Worm (Caenorhabditis elegans) whole organism, L3 larva: ENCODE data around the gene wdfy-2.

Source experiments
- ceh-82 ChIP-seq: fragments of 150-350 bp; optimal IDR thresholded peaks from 2 replicates; lab custom pipeline; 2014; ENCODE audit warnings: missing biosample characterization, missing genetic modification characterization
- ceh-9 ChIP-seq: sonication (generic microtip); optimal IDR thresholded peaks from 2 replicates; lab custom pipeline; 2018; ENCODE audit warnings: missing biosample characterization, missing genetic modification characterization
- egl-27 ChIP-seq: sonication (generic microtip); optimal IDR thresholded peaks from 4 replicates; lab custom pipeline; 2017; ENCODE audit warnings: missing biosample characterization, missing genetic modification reagents, missing genetic modification characterization
- fos-1 ChIP-seq: fragments of 150-350 bp; optimal IDR thresholded peaks from 2 replicates; lab custom pipeline; 2014; ENCODE audit warnings: missing biosample characterization, missing genetic modification characterization
- lin-15B ChIP-seq: fragments of 150-350 bp; optimal IDR thresholded peaks from 2 replicates; lab custom pipeline; 2014; ENCODE audit warnings: missing biosample characterization, missing genetic modification characterization
- lin-39 ChIP-seq: fragments of 150-350 bp; optimal IDR thresholded peaks from 2 replicates; lab custom pipeline; 2018; ENCODE audit warnings: missing biosample characterization, missing genetic modification reagents, missing genetic modification characterization
- nhr-11 ChIP-seq: fragments of 150-350 bp; optimal IDR thresholded peaks from 2 replicates; lab custom pipeline; 2014; ENCODE audit warnings: missing biosample characterization, missing genetic modification characterization
- nhr-23 ChIP-seq: fragments of 150-350 bp; optimal IDR thresholded peaks from 2 replicates; lab custom pipeline; 2014; ENCODE audit warnings: missing biosample characterization, missing genetic modification reagents, missing genetic modification characterization
- nhr-237 ChIP-seq: fragments of 150-350 bp; optimal IDR thresholded peaks from 2 replicates; lab custom pipeline; 2014; ENCODE audit warnings: missing biosample characterization, missing genetic modification characterization
- nhr-28 ChIP-seq: fragments of 150-350 bp; optimal IDR thresholded peaks from 2 replicates; lab custom pipeline; 2014; ENCODE audit warnings: missing biosample characterization, missing genetic modification characterization
- pha-4 ChIP-seq: fragments of 150-350 bp; optimal IDR thresholded peaks from 2 replicates; lab custom pipeline; 2014; ENCODE audit warnings: missing biosample characterization, missing genetic modification reagents, missing genetic modification characterization
- tbx-2 ChIP-seq: sonication (generic microtip); optimal IDR thresholded peaks from 2 replicates; lab custom pipeline; 2016; ENCODE audit warnings: mild to moderate bottlenecking, missing genetic modification characterization, missing compliant biosample characterization
- zag-1 ChIP-seq: fragments of 150-350 bp; optimal IDR thresholded peaks from 2 replicates; lab custom pipeline; 2014; ENCODE audit warnings: missing biosample characterization, missing genetic modification characterization

DNA sequence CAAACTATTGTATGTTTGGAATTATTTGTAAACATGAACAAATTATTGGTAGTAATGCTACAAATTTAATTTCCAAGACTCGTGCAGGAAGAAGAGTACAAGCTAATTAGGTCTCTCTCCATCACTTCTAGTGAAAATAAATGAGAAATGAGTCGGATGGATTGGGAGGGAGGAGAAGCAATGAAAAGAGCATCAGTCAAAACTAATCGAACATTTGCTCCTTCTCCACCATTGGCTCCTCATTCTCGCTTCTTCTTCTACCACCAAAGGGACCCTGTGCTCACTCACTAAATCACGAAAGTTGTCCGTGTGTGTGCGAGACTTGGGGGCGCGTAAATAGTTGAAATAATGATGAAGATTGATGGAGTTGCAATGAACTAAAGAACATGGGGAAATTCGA is 12.8 kb upstream of the wdfy-2 start:
- no peak for TF ChIP-seq tbx-2
- TF ChIP-seq nhr-23 (tag; lab: Kevin White, UChicago) = no peak
- TF ChIP-seq nhr-28 (tag; lab: Kevin White, UChicago) = no peak
- TF ChIP-seq fos-1 (tag; lab: Kevin White, UChicago) = no peak
- no peak for TF ChIP-seq ceh-9
- TF ChIP-seq ceh-82 (tag; lab: Kevin White, UChicago) = no peak
- no peak for TF ChIP-seq zag-1 (tag; lab: Kevin White, UChicago)
- TF ChIP-seq lin-39 (tag; lab: Kevin White, UChicago) = peak; percentile 94
- no peak for TF ChIP-seq nhr-11 (tag; lab: Kevin White, UChicago)
- TF ChIP-seq pha-4 (tag; lab: Kevin White, UChicago) = no peak
- no peak for TF ChIP-seq nhr-237
- TF ChIP-seq egl-27 (tag; lab: Kevin White, UChicago) = no peak
- no peak for TF ChIP-seq lin-15B (tag; lab: Kevin White, UChicago)
